Worm (Caenorhabditis elegans): ENCODE data around the gene F23A7.4.
A peak's percentile ranks its signal among the peaks of the same experiment; 100 is the strongest.

ce11 chrX:16202229-16202628, 10.2 kb upstream of the F23A7.4 start:
- TF ChIP-seq ham-2 (GFP tag; optimal IDR thresholded peaks at IDR 0.05) (no peak), unc-39 (tag; optimal IDR thresholded peaks at IDR 0.05) (no peak), lin-13 (tag; optimal IDR thresholded peaks at IDR 0.05) (no peak), unc-62 (GFP tag; optimal IDR thresholded peaks at IDR 0.05) (no peak), lsy-2 (tag; optimal IDR thresholded peaks at IDR 0.05) (no peak), hlh-1 (tag; optimal IDR thresholded peaks at IDR 0.05) (no peak), nhr-76 (tag; optimal IDR thresholded peaks at IDR 0.05) (no peak), nhr-237 (tag; optimal IDR thresholded peaks at IDR 0.05) (no peak), cnd-1 (tag; optimal IDR thresholded peaks at IDR 0.05) (peak; percentile 19), M03D4.4 (tag; optimal IDR thresholded peaks at IDR 0.05) (no peak), sptf-1 (tag; optimal IDR thresholded peaks at IDR 0.05) (peak; percentile 36), pha-4 (tag; optimal IDR thresholded peaks at IDR 0.05) (no peak), elt-3 (tag; optimal IDR thresholded peaks at IDR 0.05) (no peak), ztf-11 (tag; optimal IDR thresholded peaks at IDR 0.05) (no peak)
